Fruit fly (Drosophila melanogaster) whole organism, prepupa: ENCODE results near the gene CG6729.

ENCODE experiments used
- Blimp-1 ChIP-seq: fragments of 200-800 bp; sonication (Bioruptor generic); optimal IDR thresholded peaks from 3 replicates; lab custom pipeline; 2017; ENCODE audit warnings: missing biosample characterization, missing genetic modification characterization, mild to moderate bottlenecking, moderate library complexity, missing genetic modification reagents
- CG10669 ChIP-seq: fragments of 200-800 bp; sonication (Bioruptor generic); optimal IDR thresholded peaks from 3 replicates; lab custom pipeline; 2018; ENCODE audit warnings: missing biosample characterization, mild to moderate bottlenecking, missing genetic modification characterization, moderate library complexity
- CG11294 ChIP-seq: fragments of 200-800 bp; sonication (Bioruptor generic); IDR thresholded peaks from 2 replicates; pipeline ENCODE4 v1.3.6; 2022; ENCODE audit warnings: missing biosample characterization, missing genetic modification characterization
- CG11762 ChIP-seq: fragments of 200-800 bp; sonication (Bioruptor generic); optimal IDR thresholded peaks from 3 replicates; lab custom pipeline; 2016; ENCODE audit warnings: missing biosample characterization, missing genetic modification characterization; ENCODE audit not compliant: insufficient read depth
- CG11902 ChIP-seq: fragments of 200-800 bp; sonication (Bioruptor generic); optimal IDR thresholded peaks from 3 replicates; lab custom pipeline; 2016; ENCODE audit warnings: missing biosample characterization, missing genetic modification characterization
- CG15336 ChIP-seq: fragments of 200-800 bp; sonication (Bioruptor generic); IDR thresholded peaks from 2 replicates; pipeline ENCODE4 v1.3.6; 2022; ENCODE audit warnings: missing biosample characterization, missing genetic modification characterization
- CG1621 ChIP-seq: fragments of 200-800 bp; sonication (Bioruptor generic); optimal IDR thresholded peaks from 3 replicates; lab custom pipeline; 2018; ENCODE audit warnings: missing biosample characterization, mild to moderate bottlenecking, missing genetic modification characterization
- CG16779 ChIP-seq: fragments of 200-800 bp; sonication (Bioruptor generic); optimal IDR thresholded peaks from 3 replicates; lab custom pipeline; 2017; ENCODE audit warnings: missing biosample characterization, mild to moderate bottlenecking, missing genetic modification characterization
- CG3032 ChIP-seq: fragments of 200-800 bp; optimal IDR thresholded peaks from 2 replicates; lab custom pipeline; 2019; ENCODE audit warnings: missing biosample characterization, mild to moderate bottlenecking, missing genetic modification characterization, moderate library complexity
- CG31627 ChIP-seq: fragments of 200-800 bp; sonication (Bioruptor generic); optimal IDR thresholded peaks from 3 replicates; lab custom pipeline; 2016; ENCODE audit warnings: missing biosample characterization, missing genetic modification characterization
- CG34406 ChIP-seq: fragments of 200-800 bp; sonication (Bioruptor generic); optimal IDR thresholded peaks from 3 replicates; lab custom pipeline; 2016; ENCODE audit warnings: missing biosample characterization, missing genetic modification characterization
- CG3919 ChIP-seq: fragments of 200-800 bp; sonication (Bioruptor generic); optimal IDR thresholded peaks from 3 replicates; lab custom pipeline; 2016; ENCODE audit warnings: missing biosample characterization, missing genetic modification characterization
- CG4318 ChIP-seq: fragments of 200-800 bp; sonication (Bioruptor generic); optimal IDR thresholded peaks from 3 replicates; lab custom pipeline; 2017; ENCODE audit warnings: missing biosample characterization, mild to moderate bottlenecking, missing genetic modification characterization
- CG6163 ChIP-seq: fragments of 200-800 bp; sonication (Bioruptor generic); IDR thresholded peaks from 3 replicates; pipeline ENCODE4 v1.3.6; 2022; ENCODE audit warnings: missing biosample characterization, missing genetic modification characterization
- CG6276 ChIP-seq: fragments of 200-800 bp; sonication (Bioruptor generic); optimal IDR thresholded peaks from 2 replicates; lab custom pipeline; 2017; ENCODE audit warnings: missing biosample characterization, mild to moderate bottlenecking, missing genetic modification characterization
- CG6792 ChIP-seq: fragments of 200-800 bp; sonication (Bioruptor generic); optimal IDR thresholded peaks from 3 replicates; lab custom pipeline; 2016; ENCODE audit warnings: missing biosample characterization, missing genetic modification characterization
- CG6808 ChIP-seq: fragments of 200-800 bp; sonication (Bioruptor generic); optimal IDR thresholded peaks from 3 replicates; lab custom pipeline; 2017; ENCODE audit warnings: missing biosample characterization, missing genetic modification characterization, mild to moderate bottlenecking, moderate library complexity, missing genetic modification reagents
- CG7368 ChIP-seq: fragments of 200-800 bp; sonication (Bioruptor generic); optimal IDR thresholded peaks from 3 replicates; lab custom pipeline; 2016; ENCODE audit warnings: missing biosample characterization, missing genetic modification characterization
- CG8119 ChIP-seq: fragments of 200-800 bp; sonication (Bioruptor generic); IDR thresholded peaks from 3 replicates; pipeline ENCODE4 v1.3.6; 2022; ENCODE audit warnings: missing biosample characterization, missing genetic modification characterization
- CG8319 ChIP-seq: fragments of 200-800 bp; sonication (Bioruptor generic); optimal IDR thresholded peaks from 3 replicates; lab custom pipeline; 2016; ENCODE audit warnings: missing biosample characterization, missing genetic modification characterization
- CG8632 ChIP-seq: fragments of 200-800 bp; sonication (Bioruptor generic); optimal IDR thresholded peaks from 3 replicates; lab custom pipeline; 2016; ENCODE audit warnings: missing biosample characterization, missing genetic modification characterization
- CG9139 ChIP-seq: fragments of 200-800 bp; sonication (Bioruptor generic); optimal IDR thresholded peaks from 3 replicates; lab custom pipeline; 2017; ENCODE audit warnings: missing biosample characterization, mild to moderate bottlenecking, missing genetic modification characterization
- Eip75B ChIP-seq: fragments of 200-800 bp; sonication (Bioruptor generic); optimal IDR thresholded peaks from 3 replicates; lab custom pipeline; 2016; ENCODE audit warnings: missing biosample characterization, missing genetic modification characterization
- Eip93F ChIP-seq: fragments of 200-800 bp; sonication (Bioruptor generic); optimal IDR thresholded peaks from 2 replicates; lab custom pipeline; 2016; ENCODE audit warnings: missing biosample characterization, mild to moderate bottlenecking, missing genetic modification characterization
- Ets21C ChIP-seq: fragments of 200-800 bp; sonication (Bioruptor generic); optimal IDR thresholded peaks from 3 replicates; lab custom pipeline; 2016; ENCODE audit warnings: missing biosample characterization, missing genetic modification characterization
- Gug ChIP-seq: fragments of 200-800 bp; sonication (Bioruptor generic); IDR thresholded peaks from 2 replicates; pipeline ENCODE4 v1.3.6; 2022; ENCODE audit warnings: missing biosample characterization, missing genetic modification characterization
- Hr39 ChIP-seq: fragments of 200-800 bp; sonication (Bioruptor generic); optimal IDR thresholded peaks from 2 replicates; lab custom pipeline; 2016; ENCODE audit warnings: missing biosample characterization, missing genetic modification characterization
- Met ChIP-seq: fragments of 200-800 bp; sonication (Bioruptor generic); optimal IDR thresholded peaks from 3 replicates; lab custom pipeline; 2016; ENCODE audit warnings: missing biosample characterization, missing genetic modification characterization
- OdsH ChIP-seq: fragments of 200-800 bp; sonication (Bioruptor generic); optimal IDR thresholded peaks from 3 replicates; lab custom pipeline; 2016; ENCODE audit warnings: missing biosample characterization, missing genetic modification characterization
- Smox ChIP-seq: fragments of 200-800 bp; sonication (Bioruptor generic); optimal IDR thresholded peaks from 3 replicates; lab custom pipeline; 2016; ENCODE audit warnings: missing biosample characterization, missing genetic modification characterization
- Sox102F ChIP-seq: fragments of 200-800 bp; sonication (Bioruptor generic); optimal IDR thresholded peaks from 2 replicates; lab custom pipeline; 2016; ENCODE audit warnings: missing biosample characterization, mild to moderate bottlenecking, missing genetic modification characterization
- Sox14 ChIP-seq: fragments of 200-800 bp; sonication (Bioruptor generic); optimal IDR thresholded peaks from 3 replicates; lab custom pipeline; 2016; ENCODE audit warnings: missing biosample characterization, missing genetic modification characterization
- Sox15 ChIP-seq: fragments of 200-800 bp; sonication (Bioruptor generic); optimal IDR thresholded peaks from 3 replicates; lab custom pipeline; 2016; ENCODE audit warnings: missing biosample characterization, missing genetic modification characterization
- achi ChIP-seq: fragments of 200-800 bp; sonication (Bioruptor generic); optimal IDR thresholded peaks from 3 replicates; lab custom pipeline; 2016; ENCODE audit warnings: missing biosample characterization, missing genetic modification characterization
- acj6 ChIP-seq: fragments of 200-800 bp; sonication (Bioruptor generic); optimal IDR thresholded peaks from 3 replicates; lab custom pipeline; 2016; ENCODE audit warnings: missing biosample characterization, missing genetic modification characterization
- cyc ChIP-seq: fragments of 200-800 bp; sonication (Bioruptor generic); optimal IDR thresholded peaks from 3 replicates; lab custom pipeline; 2016; ENCODE audit warnings: missing biosample characterization, missing genetic modification characterization
- dac ChIP-seq: fragments of 200-800 bp; sonication (Bioruptor generic); optimal IDR thresholded peaks from 2 replicates; lab custom pipeline; 2017; ENCODE audit warnings: missing biosample characterization, mild to moderate bottlenecking, missing genetic modification characterization
- eg ChIP-seq: fragments of 200-800 bp; sonication (Bioruptor generic); IDR thresholded peaks from 3 replicates; pipeline ENCODE4 v1.3.6; 2022; ENCODE audit warnings: missing biosample characterization, missing genetic modification characterization
- esn ChIP-seq: fragments of 200-800 bp; sonication (Bioruptor generic); optimal IDR thresholded peaks from 2 replicates; lab custom pipeline; 2016; ENCODE audit warnings: missing biosample characterization, mild to moderate bottlenecking, missing genetic modification characterization, moderate library complexity
- fd59A ChIP-seq: fragments of 200-800 bp; sonication (Bioruptor generic); optimal IDR thresholded peaks from 2 replicates; lab custom pipeline; 2017; ENCODE audit warnings: missing biosample characterization, mild to moderate bottlenecking, missing genetic modification characterization, missing genetic modification reagents
- fd85E ChIP-seq: fragments of 200-800 bp; sonication (Bioruptor generic); optimal IDR thresholded peaks from 3 replicates; lab custom pipeline; 2016; ENCODE audit warnings: missing biosample characterization, missing genetic modification characterization
- fkh ChIP-seq: fragments of 200-800 bp; sonication (Bioruptor generic); optimal IDR thresholded peaks from 3 replicates; lab custom pipeline; 2017; ENCODE audit warnings: missing biosample characterization, mild to moderate bottlenecking, missing genetic modification characterization, moderate library complexity
- lz ChIP-seq: fragments of 200-800 bp; sonication (Bioruptor generic); optimal IDR thresholded peaks from 3 replicates; lab custom pipeline; 2016; ENCODE audit warnings: missing biosample characterization, missing genetic modification characterization
- pdm3 ChIP-seq: fragments of 200-800 bp; sonication (Bioruptor generic); optimal IDR thresholded peaks from 3 replicates; lab custom pipeline; 2016; ENCODE audit warnings: missing biosample characterization, missing genetic modification characterization
- salr ChIP-seq, 2 experiments: fragments of 200-800 bp; sonication (Bioruptor generic); optimal IDR thresholded peaks; 3 replicates each; lab custom pipeline; 2016 to 2018; ENCODE audit warnings: missing biosample characterization in 2 of 2, missing genetic modification characterization in 2 of 2, mild to moderate bottlenecking in 1 of 2
- spab ChIP-seq: fragments of 200-800 bp; sonication (Bioruptor generic); optimal IDR thresholded peaks from 2 replicates; lab custom pipeline; 2017; ENCODE audit warnings: missing biosample characterization, mild to moderate bottlenecking, missing genetic modification characterization, missing genetic modification reagents
- vri ChIP-seq: fragments of 200-800 bp; sonication (Bioruptor generic); optimal IDR thresholded peaks from 3 replicates; lab custom pipeline; 2016; ENCODE audit warnings: missing biosample characterization, mild to moderate bottlenecking, missing genetic modification characterization

The CG6729 gene

DNA sequence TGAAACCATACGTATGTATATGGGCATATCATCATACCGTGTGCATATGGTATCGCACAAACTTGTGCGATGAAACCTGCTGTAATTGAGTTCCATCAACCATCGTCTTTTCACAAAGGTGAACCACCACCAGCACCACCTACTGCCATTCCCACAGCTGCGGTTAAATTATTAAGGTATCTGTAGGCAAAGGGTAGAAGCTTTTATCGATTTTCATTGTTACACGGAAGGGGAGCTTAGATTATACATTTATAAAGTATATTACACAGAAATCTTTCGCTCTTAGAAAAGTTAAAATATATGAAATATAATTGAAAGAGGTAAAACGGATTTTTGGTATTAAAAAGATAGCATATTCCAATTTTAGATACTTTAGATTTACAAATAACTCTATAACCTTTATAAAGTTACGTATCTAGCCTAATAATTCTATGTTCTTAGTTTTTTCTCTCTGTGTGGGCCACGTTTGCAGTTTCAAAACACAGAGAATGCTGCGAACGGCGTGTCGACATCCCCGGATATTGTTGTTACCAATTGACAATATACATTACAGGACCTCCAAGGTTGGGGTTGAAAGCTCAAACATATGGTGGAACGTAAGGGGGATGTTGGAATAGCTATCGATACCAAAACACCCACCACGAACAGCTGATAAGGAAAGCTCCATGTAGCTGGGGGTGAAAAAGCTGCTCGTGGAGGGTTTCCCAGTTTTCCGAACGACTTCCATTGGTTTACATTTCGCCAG lies 16.9 kb upstream of the CG6729 start, which contains the start of gene CG6495 (continued):
- TF ChIP-seq OdsH (peak; percentile 44), Sox15 (GFP tag; lab: Kevin White, UChicago) (no peak), Gug (GFP tag; lab: Robert Waterston, UW) (no peak), CG34406 (peak; percentile 2), Hr39 (GFP tag; lab: Kevin White, UChicago) (no peak), CG11902 (GFP tag; lab: Kevin White, UChicago) (no peak), CG11762 (no peak), fd85E (GFP tag; lab: Kevin White, UChicago) (no peak), CG11294 (GFP tag; lab: Robert Waterston, UW) (no peak), dac (GFP tag; lab: Kevin White, UChicago) (no peak), CG8119 (no peak), Ets21C (GFP tag; lab: Kevin White, UChicago) (no peak), CG16779 (tag; lab: Kevin White, UChicago) (no peak), CG31627 (GFP tag; lab: Kevin White, UChicago) (no peak), CG1621 (tag; lab: Kevin White, UChicago) (no peak), fkh (GFP tag; lab: Kevin White, UChicago) (no peak), pdm3 (peak; percentile 28), Sox102F (GFP tag; lab: Kevin White, UChicago) (no peak), CG6792 (GFP tag; lab: Kevin White, UChicago) (peak; percentile 16), salr (GFP tag; optimal IDR thresholded peaks at IDR 0.05; lab: Kevin White, UChicago) (no peak), lz (GFP tag; lab: Kevin White, UChicago) (no peak), spab (GFP tag; lab: Kevin White, UChicago) (no peak), Smox (GFP tag; lab: Kevin White, UChicago) (peak; percentile 28), acj6 (GFP tag; lab: Kevin White, UChicago) (peak; percentile 36), CG6808 (no peak), CG3032 (tag; lab: Kevin White, UChicago) (peak; percentile 30)

dm6 chr2L:10759624-10760023 lies 15.9 kb upstream of the CG6729 start:
- TF ChIP-seq Sox15 (GFP tag; lab: Kevin White, UChicago) = peak; percentile 20
- peak; percentile 71 for TF ChIP-seq CG6163 (GFP tag; lab: Robert Waterston, UW)
- TF ChIP-seq eg = no peak
- TF ChIP-seq CG6792 (GFP tag; lab: Kevin White, UChicago) = peak; percentile 52
- no peak for TF ChIP-seq Eip93F (GFP tag; lab: Kevin White, UChicago)
- TF ChIP-seq fd85E (GFP tag; lab: Kevin White, UChicago) = no peak
- peak; percentile 46 for TF ChIP-seq esn
- TF ChIP-seq CG6808 = no peak
- TF ChIP-seq achi (GFP tag; lab: Kevin White, UChicago) = peak; percentile 45
- peak; percentile 63 for TF ChIP-seq CG10669
- TF ChIP-seq CG31627 (GFP tag; lab: Kevin White, UChicago) = peak; percentile 51
- TF ChIP-seq lz (GFP tag; lab: Kevin White, UChicago) = peak; percentile 49
- no peak for TF ChIP-seq CG8119
- TF ChIP-seq CG7368 = peak; percentile 21
- TF ChIP-seq CG9139 = no peak
- no peak for TF ChIP-seq spab (GFP tag; lab: Kevin White, UChicago)
- TF ChIP-seq Smox (GFP tag; lab: Kevin White, UChicago) = peak; percentile 49
- TF ChIP-seq Eip75B (GFP tag; lab: Kevin White, UChicago) = peak; percentile 54
- peak; percentile 41 for TF ChIP-seq Sox102F (GFP tag; lab: Kevin White, UChicago)
- TF ChIP-seq Blimp-1 (GFP tag; lab: Kevin White, UChicago) = no peak
- TF ChIP-seq CG8319 (GFP tag; lab: Kevin White, UChicago) = peak; percentile 29
- peak; percentile 35 for TF ChIP-seq Hr39 (GFP tag; lab: Kevin White, UChicago)
- TF ChIP-seq CG8632 = peak; percentile 42
- no peak for TF ChIP-seq CG6276 (GFP tag; lab: Kevin White, UChicago)
- TF ChIP-seq CG3919 (GFP tag; lab: Kevin White, UChicago) = peak; percentile 56
- TF ChIP-seq CG15336 (GFP tag; lab: Robert Waterston, UW) = no peak
- peak; percentile 51 for TF ChIP-seq cyc (GFP tag; lab: Kevin White, UChicago)
- peak; percentile 50 for TF ChIP-seq CG34406
- TF ChIP-seq vri (GFP tag; lab: Kevin White, UChicago) = no peak
- TF ChIP-seq CG1621 (tag; lab: Kevin White, UChicago) = peak; percentile 32
- TF ChIP-seq Sox14 (GFP tag; lab: Kevin White, UChicago) = peak; percentile 51
- no peak for TF ChIP-seq CG4318
- TF ChIP-seq fd59A (GFP tag; lab: Kevin White, UChicago) = no peak
- peak; percentile 33 for TF ChIP-seq Met (GFP tag; lab: Kevin White, UChicago)
- no peak for TF ChIP-seq CG11762
- TF ChIP-seq fkh (GFP tag; lab: Kevin White, UChicago) = no peak
